Worm (Caenorhabditis elegans) whole organism, L4/young adult: Measurements from ENCODE around the gene htas-1.

Experiments used
- him-1 ChIP-seq: sonication (generic microtip); optimal IDR thresholded peaks from 2 replicates; lab custom pipeline; 2016; ENCODE audit warnings: missing genotype, missing genetic modification reagents, missing genetic modification characterization, missing compliant biosample characterization

The htas-1 gene

DNA sequence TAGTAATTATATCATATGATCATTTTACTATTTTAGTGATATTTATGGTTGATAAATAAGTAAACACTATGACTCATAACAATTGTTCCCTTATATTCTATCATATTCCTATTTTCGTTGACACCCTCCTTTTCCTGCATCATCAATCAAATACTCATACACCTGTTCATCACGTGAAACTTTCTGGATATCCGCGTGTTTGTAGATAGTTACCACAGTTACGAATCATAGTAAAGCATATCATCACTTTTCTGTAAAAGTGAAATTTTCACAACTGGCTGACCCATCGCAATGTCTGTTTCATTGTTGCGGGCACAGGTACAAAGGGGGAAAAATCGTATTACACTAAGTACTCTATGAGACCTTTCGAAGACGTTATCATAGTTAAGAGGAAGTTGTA lies 49.4 kb downstream of the htas-1 start:
- TF ChIP-seq him-1: no peak
